Worm (Caenorhabditis elegans): ENCODE measurements around the gene T13F2.4.

DNA sequence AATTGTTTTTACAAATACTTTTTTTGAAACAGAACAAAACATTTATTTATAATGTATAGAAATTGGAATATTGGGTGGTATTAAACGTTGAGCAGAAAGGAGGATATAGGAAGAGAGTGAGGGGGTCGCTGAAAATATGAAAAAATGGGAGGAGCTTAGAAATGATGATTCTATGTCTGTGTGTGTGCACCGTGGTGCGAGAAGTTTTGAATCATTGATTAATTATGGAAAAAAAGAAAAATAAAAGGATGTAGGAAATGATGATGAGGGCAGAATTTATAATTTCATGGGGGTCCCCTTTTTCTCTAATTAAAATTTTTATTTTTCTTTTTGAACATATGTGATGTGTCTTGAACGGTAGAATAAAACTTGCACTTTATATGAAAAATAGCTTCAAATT is 4.9 kb upstream of the T13F2.4 start, which contains the start of gene sre-4:
- no peak for TF ChIP-seq F13H6.1 (tag; optimal IDR thresholded peaks at IDR 0.05)
- no peak for TF ChIP-seq ceh-9 (tag; optimal IDR thresholded peaks at IDR 0.05)
- no peak for TF ChIP-seq fax-1 (tag; optimal IDR thresholded peaks at IDR 0.05)
- no peak for TF ChIP-seq ref-2 (tag; optimal IDR thresholded peaks at IDR 0.05)
- no peak for TF ChIP-seq pat-9 (tag; optimal IDR thresholded peaks at IDR 0.05)
- TF ChIP-seq ceh-2 (tag; optimal IDR thresholded peaks at IDR 0.05) = no peak
